Worm (Caenorhabditis elegans) whole organism, midembryonic: ENCODE measurements around the gene col-157.

Source experiments
- cog-1 ChIP-seq: sonication (generic microtip); optimal IDR thresholded peaks from 2 replicates; lab custom pipeline; 2016; ENCODE audit warnings: missing genetic modification characterization, missing compliant biosample characterization
- klf-2 ChIP-seq: fragments of 200-800 bp; sonication (Bioruptor generic); conservative IDR thresholded peaks from 2 replicates; pipeline ENCODE4 v1.3.6; 2022; ENCODE audit warnings: missing genetic modification reagents, missing genetic modification characterization, missing compliant biosample characterization
- med-1 ChIP-seq: sonication (generic microtip); optimal IDR thresholded peaks from 2 replicates; lab custom pipeline; 2017; ENCODE audit warnings: missing genetic modification characterization, mild to moderate bottlenecking, missing compliant biosample characterization, antibody characterized with exemption, missing genetic modification reagents; ENCODE audit not compliant: insufficient read depth
- ref-1 ChIP-seq: fragments of 200-800 bp; sonication (Bioruptor generic); conservative IDR thresholded peaks from 2 replicates; pipeline ENCODE4 v1.3.6; 2022; ENCODE audit warnings: missing genetic modification reagents, missing genetic modification characterization, missing compliant biosample characterization
- tab-1 ChIP-seq: fragments of 200-800 bp; sonication (Bioruptor generic); IDR thresholded peaks from 2 replicates; pipeline ENCODE4 v1.3.6; 2022; ENCODE audit warnings: missing genetic modification characterization, missing compliant biosample characterization
- ztf-23 ChIP-seq: fragments of 200-800 bp; sonication (Bioruptor generic); IDR thresholded peaks from 2 replicates; pipeline ENCODE4 v1.3.6; 2022; ENCODE audit warnings: missing genetic modification reagents, missing genetic modification characterization, missing compliant biosample characterization

DNA sequence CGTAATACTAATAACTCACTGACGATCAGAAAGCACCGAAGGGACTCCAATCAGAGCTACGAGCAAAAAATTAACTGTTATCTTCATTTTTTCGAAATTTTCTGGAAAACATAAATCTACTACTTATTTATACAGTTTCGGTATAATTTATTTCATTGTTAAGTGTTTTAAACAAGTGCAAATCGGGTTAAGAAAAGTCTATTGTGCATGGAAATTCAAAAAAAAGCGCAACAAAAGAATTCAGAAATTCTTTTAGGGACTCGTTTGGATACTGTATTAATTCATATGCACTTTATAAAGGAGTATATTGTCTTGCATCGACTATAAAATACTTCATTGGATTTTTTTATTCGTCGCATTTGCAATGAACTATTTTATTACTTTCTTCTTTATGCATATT lies 11.6 kb upstream of the col-157 start, which contains the start of the genes nas-20 and nas-21:
- no peak for TF ChIP-seq tab-1 (GFP tag; lab: Robert Waterston, UW)
- TF ChIP-seq med-1 (GFP tag; lab: Kevin White, UChicago): no peak
- TF ChIP-seq cog-1 (tag; lab: Kevin White, UChicago): no peak
- no peak for TF ChIP-seq klf-2 (GFP tag; lab: Robert Waterston, UW)
- no peak for TF ChIP-seq ztf-23 (GFP tag; lab: Robert Waterston, UW)
- TF ChIP-seq ref-1: no peak
